Fruit fly (Drosophila melanogaster) S2 (cell line): Measurements from ENCODE around the gene CG42671.

Experiments used
- CG8478 ChIP-seq: fragments of >200 bp; optimal IDR thresholded peaks from 2 replicates; lab custom pipeline; 2018
- CTCF ChIP-seq, 2 experiments: fragments of >200 bp; optimal IDR thresholded peaks; 2 replicates each; lab custom pipeline; 2018

DNA sequence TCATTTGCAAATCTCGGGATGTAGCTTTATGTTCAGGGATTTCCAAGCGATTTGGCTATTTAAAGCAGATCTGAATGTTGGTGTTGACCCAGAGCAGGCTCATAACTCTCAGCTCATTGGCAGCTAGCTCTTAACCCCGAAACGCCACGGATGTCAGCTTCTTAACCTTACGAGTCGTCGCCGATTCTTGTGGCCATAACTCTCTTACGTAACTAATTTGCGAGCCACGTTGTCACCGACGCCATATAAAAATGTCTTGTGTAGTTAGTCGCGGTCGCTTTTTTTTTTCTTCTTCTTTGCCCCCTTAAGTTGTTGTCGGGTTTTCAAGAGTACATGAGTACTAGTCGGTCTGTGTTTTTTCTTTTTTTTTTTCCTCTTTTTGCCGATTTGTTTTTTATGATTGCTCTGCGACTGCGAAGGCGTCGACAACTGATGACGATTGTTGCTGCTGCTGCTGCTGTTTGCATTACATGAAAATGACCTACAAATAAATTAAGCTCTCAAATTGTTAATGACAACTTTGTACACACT is 59.9 kb downstream of the CG42671 start:
- no peak for TF ChIP-seq CG8478 (lab: Kevin White, UChicago)
- no peak for TF ChIP-seq CTCF (optimal IDR thresholded peaks at IDR 0.05; lab: Kevin White, UChicago)
